Worm (Caenorhabditis elegans): ENCODE data around the gene Y48B6A.5.

Gene Y48B6A.5

DNA sequence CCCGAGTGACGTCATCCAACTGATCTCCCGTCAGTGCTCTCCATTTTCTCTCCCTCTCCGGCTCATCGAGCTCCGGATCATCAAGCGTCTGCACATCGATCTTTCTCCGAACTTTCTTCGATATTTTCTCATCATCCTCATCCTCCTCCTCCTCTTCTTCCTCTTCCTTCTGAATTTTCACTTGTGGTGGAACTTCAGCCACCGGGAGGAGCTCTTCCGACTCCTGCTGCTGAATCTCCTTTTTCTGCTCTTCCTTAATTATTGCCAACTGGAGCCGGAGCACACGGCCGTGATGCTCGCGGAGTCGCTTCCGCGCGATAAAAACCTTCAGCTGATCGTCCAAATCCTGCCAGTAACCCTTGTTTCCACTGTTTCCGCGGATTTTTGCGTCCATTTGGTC lies 38.7 kb downstream of the Y48B6A.5 start:
- TF ChIP-seq ama-1 (optimal IDR thresholded peaks at IDR 0.05) (no peak), ets-7 (tag; optimal IDR thresholded peaks at IDR 0.05) (no peak), pes-1 (GFP tag; IDR thresholded peaks at IDR 0.05) (no peak), B0310.2 (tag; optimal IDR thresholded peaks at IDR 0.05) (no peak), hmg-4 (GFP tag; optimal IDR thresholded peaks at IDR 0.05) (no peak), scrt-1 (GFP tag; IDR thresholded peaks at IDR 0.05) (no peak), hmbx-1 (tag; optimal IDR thresholded peaks at IDR 0.05) (no peak), sea-1 (GFP tag; conservative IDR thresholded peaks at IDR 0.05) (no peak), flt-1 (GFP tag; IDR thresholded peaks at IDR 0.05) (no peak), F13C5.2 (tag; optimal IDR thresholded peaks at IDR 0.05) (no peak)

DNA sequence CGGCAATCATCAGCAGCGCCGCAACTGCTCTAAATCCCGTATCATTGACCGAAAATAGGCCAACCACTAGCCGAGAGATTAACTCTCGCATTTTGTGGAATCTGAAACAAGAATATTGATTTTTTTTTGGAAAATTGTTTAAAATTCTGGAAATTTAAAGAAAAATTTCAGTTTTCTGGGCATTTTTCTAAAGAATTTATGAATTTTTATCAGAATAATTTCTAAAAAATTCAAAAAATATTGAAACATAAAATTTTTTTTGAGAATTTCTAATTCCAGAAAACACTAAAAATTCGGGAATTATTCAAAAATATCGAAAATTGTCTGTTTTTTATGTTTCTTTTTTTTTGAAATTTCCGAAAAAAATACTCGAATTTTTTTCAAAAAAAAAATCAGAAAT lies 42.3 kb downstream of the Y48B6A.5 start, which contains the start of gene algn-3:
Gene algn-3, minus strand, starts transcription at position 101 of the 400 bp plus-strand sequence.
- no peak for TF ChIP-seq tbx-11 (GFP tag; IDR thresholded peaks at IDR 0.05)
- no peak for TF ChIP-seq flt-1 (GFP tag; IDR thresholded peaks at IDR 0.05)
- no peak for TF ChIP-seq hnd-1 (tag; optimal IDR thresholded peaks at IDR 0.05)
- TF ChIP-seq hmg-4 (GFP tag; optimal IDR thresholded peaks at IDR 0.05): no peak
- no peak for TF ChIP-seq sea-1 (GFP tag; conservative IDR thresholded peaks at IDR 0.05)
- no peak for TF ChIP-seq hmbx-1 (tag; optimal IDR thresholded peaks at IDR 0.05)
- no peak for TF ChIP-seq scrt-1 (GFP tag; IDR thresholded peaks at IDR 0.05)

DNA sequence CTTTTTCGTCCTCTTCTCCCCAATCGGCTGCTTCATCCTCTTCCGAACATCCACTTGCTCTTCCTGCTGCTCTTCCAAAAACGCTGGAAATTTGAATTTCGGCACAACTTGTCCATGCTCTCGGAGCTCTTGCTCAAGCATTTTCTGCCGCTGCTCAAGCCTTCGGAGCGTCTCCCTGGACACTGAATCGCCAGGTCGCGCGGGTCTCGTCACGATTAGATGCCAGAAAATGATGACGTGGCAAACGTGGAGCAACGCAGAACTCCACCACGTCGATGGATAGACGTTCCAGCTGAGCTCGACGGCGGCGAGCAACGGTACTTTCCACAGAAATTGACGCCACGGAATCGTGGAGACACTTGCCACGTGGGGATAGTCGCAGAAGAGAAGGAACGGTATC lies 45.8 kb downstream of the Y48B6A.5 start:
- no peak for TF ChIP-seq hmg-4 (GFP tag; optimal IDR thresholded peaks at IDR 0.05)
- TF ChIP-seq tbx-11 (GFP tag; IDR thresholded peaks at IDR 0.05): no peak
- no peak for TF ChIP-seq ceh-36 (tag; optimal IDR thresholded peaks at IDR 0.05)
- TF ChIP-seq ets-7 (tag; optimal IDR thresholded peaks at IDR 0.05): no peak
- TF ChIP-seq ceh-13 (GFP tag; optimal IDR thresholded peaks at IDR 0.05): no peak
- no peak for TF ChIP-seq ama-1 (optimal IDR thresholded peaks at IDR 0.05)
- TF ChIP-seq sea-1 (GFP tag; conservative IDR thresholded peaks at IDR 0.05): no peak
- no peak for TF ChIP-seq tra-4 (tag; optimal IDR thresholded peaks at IDR 0.05)
- no peak for TF ChIP-seq hnd-1 (tag; optimal IDR thresholded peaks at IDR 0.05)
- no peak for TF ChIP-seq aly-1 (tag; optimal IDR thresholded peaks at IDR 0.05)
- no peak for TF ChIP-seq hmbx-1 (tag; optimal IDR thresholded peaks at IDR 0.05)
- TF ChIP-seq B0310.2 (tag; optimal IDR thresholded peaks at IDR 0.05): no peak
- no peak for TF ChIP-seq F13C5.2 (tag; optimal IDR thresholded peaks at IDR 0.05)
- TF ChIP-seq tbx-37 (GFP tag; conservative IDR thresholded peaks at IDR 0.05): no peak
- TF ChIP-seq scrt-1 (GFP tag; IDR thresholded peaks at IDR 0.05): no peak
- TF ChIP-seq flt-1 (GFP tag; IDR thresholded peaks at IDR 0.05): no peak
- TF ChIP-seq pes-1 (GFP tag; IDR thresholded peaks at IDR 0.05): no peak

DNA sequence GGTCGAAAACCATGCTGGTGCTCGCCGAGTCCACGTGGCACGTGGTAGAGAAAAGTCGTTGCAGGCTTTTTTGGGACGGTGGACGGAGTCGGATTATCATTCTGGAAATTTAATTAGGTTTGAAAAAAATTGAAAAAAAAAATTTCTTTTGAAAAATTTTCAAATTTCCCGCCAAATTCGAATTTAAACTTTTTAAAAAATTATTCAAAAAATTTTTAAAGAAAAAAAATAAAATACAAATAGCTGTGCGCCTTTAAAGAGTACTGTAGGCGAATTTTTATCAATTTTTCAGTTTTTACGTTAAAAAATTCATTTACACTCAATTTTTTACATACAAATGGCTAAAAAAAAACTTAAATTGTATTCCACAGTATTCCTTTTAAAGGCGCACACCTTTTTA lies 48.2 kb downstream of the Y48B6A.5 start, which contains the start of gene K09E4.3:
Gene K09E4.3, minus strand, starts transcription at position 101 of the 400 bp plus-strand sequence.
- TF ChIP-seq F13C5.2 (tag; optimal IDR thresholded peaks at IDR 0.05): no peak
- no peak for TF ChIP-seq ama-1 (optimal IDR thresholded peaks at IDR 0.05)
- TF ChIP-seq flt-1 (GFP tag; IDR thresholded peaks at IDR 0.05): no peak
- TF ChIP-seq aly-1 (tag; optimal IDR thresholded peaks at IDR 0.05): no peak
- no peak for TF ChIP-seq ceh-36 (tag; optimal IDR thresholded peaks at IDR 0.05)
- no peak for TF ChIP-seq hnd-1 (tag; optimal IDR thresholded peaks at IDR 0.05)
- no peak for TF ChIP-seq hmbx-1 (tag; optimal IDR thresholded peaks at IDR 0.05)
- no peak for TF ChIP-seq tra-4 (tag; optimal IDR thresholded peaks at IDR 0.05)
- no peak for TF ChIP-seq hmg-4 (GFP tag; optimal IDR thresholded peaks at IDR 0.05)
